Fruit fly (Drosophila melanogaster) whole organism, embryonic: ENCODE data around the gene neur.

Source experiments
- Abd-B ChIP-seq: fragments of 200-800 bp; sonication (Bioruptor generic); optimal IDR thresholded peaks from 2 replicates; lab custom pipeline; 2018; ENCODE audit warnings: missing biosample characterization, mild to moderate bottlenecking, missing genetic modification characterization, moderate library complexity
- B-H2 ChIP-seq: fragments of 200-800 bp; sonication (Bioruptor generic); optimal IDR thresholded peaks from 2 replicates; lab custom pipeline; 2018; ENCODE audit warnings: missing biosample characterization, mild to moderate bottlenecking, missing genetic modification characterization
- Blimp-1 ChIP-seq: fragments of 200-800 bp; sonication (Bioruptor generic); optimal IDR thresholded peaks from 3 replicates; lab custom pipeline; 2018; ENCODE audit warnings: missing biosample characterization, missing genetic modification characterization, mild to moderate bottlenecking, moderate library complexity, missing genetic modification reagents
- CG10147 ChIP-seq: fragments of 200-800 bp; sonication (Bioruptor generic); optimal IDR thresholded peaks from 2 replicates; lab custom pipeline; 2019; ENCODE audit warnings: missing biosample characterization, mild to moderate bottlenecking, missing genetic modification characterization, moderate library complexity
- CG10431 ChIP-seq: fragments of 200-800 bp; sonication (Bioruptor generic); optimal IDR thresholded peaks from 3 replicates; lab custom pipeline; 2018; ENCODE audit warnings: missing biosample characterization, mild to moderate bottlenecking, missing genetic modification characterization
- CG11085 ChIP-seq: fragments of 200-800 bp; sonication (Bioruptor generic); IDR thresholded peaks from 2 replicates; pipeline ENCODE4 v1.3.6; 2022; ENCODE audit warnings: missing biosample characterization, missing genetic modification characterization
- CG11504 ChIP-seq: fragments of 200-800 bp; sonication (Bioruptor generic); optimal IDR thresholded peaks from 3 replicates; lab custom pipeline; 2019; ENCODE audit warnings: missing biosample characterization, mild to moderate bottlenecking, missing genetic modification characterization, moderate library complexity
- CG11695 ChIP-seq: fragments of 200-800 bp; sonication (Bioruptor generic); IDR thresholded peaks from 3 replicates; pipeline ENCODE4 v1.3.6; 2022; ENCODE audit warnings: missing biosample characterization, missing genetic modification characterization
- CG12659 ChIP-seq: fragments of 200-800 bp; sonication (Bioruptor generic); optimal IDR thresholded peaks from 3 replicates; lab custom pipeline; 2017; ENCODE audit warnings: mild to moderate bottlenecking, missing biosample characterization, missing genetic modification reagents, missing genetic modification characterization
- CG13775 ChIP-seq: fragments of 200-800 bp; sonication (Bioruptor generic); optimal IDR thresholded peaks from 3 replicates; lab custom pipeline; 2017; ENCODE audit warnings: missing biosample characterization, mild to moderate bottlenecking, missing genetic modification characterization
- CG15073 ChIP-seq: fragments of 200-800 bp; sonication (Bioruptor generic); optimal IDR thresholded peaks from 2 replicates; lab custom pipeline; 2016; ENCODE audit warnings: missing biosample characterization, missing genetic modification characterization
- CG1603 ChIP-seq: fragments of 200-800 bp; sonication (Bioruptor generic); optimal IDR thresholded peaks from 2 replicates; lab custom pipeline; 2019; ENCODE audit warnings: missing biosample characterization, mild to moderate bottlenecking, missing genetic modification characterization, moderate library complexity
- CG17359 ChIP-seq: fragments of 200-800 bp; sonication (Bioruptor generic); optimal IDR thresholded peaks from 3 replicates; lab custom pipeline; 2018; ENCODE audit warnings: missing biosample characterization, mild to moderate bottlenecking, missing genetic modification characterization, moderate library complexity
- CG17829 ChIP-seq: fragments of 200-800 bp; optimal IDR thresholded peaks from 2 replicates; lab custom pipeline; 2019; ENCODE audit warnings: missing biosample characterization, mild to moderate bottlenecking, missing genetic modification characterization, moderate library complexity
- CG2712 ChIP-seq: fragments of 200-800 bp; optimal IDR thresholded peaks from 3 replicates; lab custom pipeline; 2019; ENCODE audit warnings: missing biosample characterization, mild to moderate bottlenecking, missing genetic modification characterization, moderate library complexity
- CG30020 ChIP-seq: fragments of 200-800 bp; optimal IDR thresholded peaks from 2 replicates; lab custom pipeline; 2019; ENCODE audit warnings: missing biosample characterization, mild to moderate bottlenecking, missing genetic modification characterization, moderate library complexity
- CG33213 ChIP-seq: fragments of 200-800 bp; sonication (Bioruptor generic); optimal IDR thresholded peaks from 3 replicates; lab custom pipeline; 2016; ENCODE audit warnings: missing biosample characterization, missing genetic modification characterization
- CG4424 ChIP-seq: fragments of 200-800 bp; sonication (Bioruptor generic); optimal IDR thresholded peaks from 3 replicates; lab custom pipeline; 2016; ENCODE audit warnings: missing biosample characterization, missing genetic modification characterization
- CG6689 ChIP-seq: fragments of 200-800 bp; sonication (Bioruptor generic); IDR thresholded peaks from 2 replicates; pipeline ENCODE4 v1.3.6; 2022; ENCODE audit warnings: missing biosample characterization, missing genetic modification characterization
- CG7839 ChIP-seq: fragments of 200-800 bp; sonication (Bioruptor generic); optimal IDR thresholded peaks from 3 replicates; lab custom pipeline; 2018; ENCODE audit warnings: missing biosample characterization, mild to moderate bottlenecking, missing genetic modification characterization, moderate library complexity
- CG8944 ChIP-seq: fragments of 200-800 bp; sonication (Bioruptor generic); optimal IDR thresholded peaks from 3 replicates; lab custom pipeline; 2016; ENCODE audit warnings: missing biosample characterization, missing genetic modification characterization
- CHES-1-like ChIP-seq: fragments of 200-800 bp; sonication (Bioruptor generic); optimal IDR thresholded peaks from 2 replicates; lab custom pipeline; 2016; ENCODE audit warnings: missing biosample characterization, missing genetic modification characterization
- CTCF ChIP-seq: fragments of 200-800 bp; sonication (Bioruptor generic); optimal IDR thresholded peaks from 2 replicates; lab custom pipeline; 2017; ENCODE audit warnings: missing biosample characterization, mild to moderate bottlenecking, missing genetic modification characterization, moderate library complexity
- E2f2 ChIP-seq: fragments of 200-800 bp; sonication (Bioruptor generic); IDR thresholded peaks from 2 replicates; pipeline ENCODE4 v1.3.6; 2022; ENCODE audit warnings: missing biosample characterization, missing genetic modification characterization
- HHEX ChIP-seq: fragments of 200-800 bp; sonication (Bioruptor generic); optimal IDR thresholded peaks from 3 replicates; lab custom pipeline; 2017; ENCODE audit warnings: missing biosample characterization, mild to moderate bottlenecking, missing genetic modification characterization, missing genetic modification reagents
- Hr3 ChIP-seq: fragments of 200-800 bp; sonication (Bioruptor generic); optimal IDR thresholded peaks from 3 replicates; lab custom pipeline; 2016; ENCODE audit warnings: missing biosample characterization, missing genetic modification characterization
- Hsf ChIP-seq: fragments of 200-800 bp; sonication (Bioruptor generic); optimal IDR thresholded peaks from 3 replicates; lab custom pipeline; 2016; ENCODE audit warnings: missing biosample characterization, missing genetic modification characterization
- NC2β ChIP-seq: fragments of 200-800 bp; sonication (Bioruptor generic); optimal IDR thresholded peaks from 2 replicates; lab custom pipeline; 2016; ENCODE audit warnings: missing biosample characterization, missing genetic modification characterization
- Nf-YB ChIP-seq: fragments of 200-800 bp; sonication (Bioruptor generic); optimal IDR thresholded peaks from 3 replicates; lab custom pipeline; 2019; ENCODE audit warnings: missing biosample characterization, mild to moderate bottlenecking, missing genetic modification characterization, moderate library complexity
- Oaz ChIP-seq: fragments of 200-800 bp; sonication (Bioruptor generic); IDR thresholded peaks from 2 replicates; pipeline ENCODE4 v1.3.6; 2022; ENCODE audit warnings: missing biosample characterization, missing genetic modification characterization
- Oli ChIP-seq: fragments of 200-800 bp; sonication (Bioruptor generic); optimal IDR thresholded peaks from 2 replicates; lab custom pipeline; 2018; ENCODE audit warnings: missing biosample characterization, mild to moderate bottlenecking, missing genetic modification characterization, moderate library complexity
- Trl ChIP-seq, 3 experiments: fragments of >200 bp in 2 of 3; fragments of 200-800 bp in 1 of 3; sonication (Bioruptor generic) in 1 of 3; optimal IDR thresholded peaks; 2 replicates in 1 of 3; 3 replicates in 2 of 3; lab custom pipeline; 2016 to 2017; ENCODE audit warnings: missing biosample characterization in 1 of 3, missing genetic modification characterization in 1 of 3
- Vsx1 ChIP-seq: fragments of 200-800 bp; sonication (Bioruptor generic); optimal IDR thresholded peaks from 2 replicates; lab custom pipeline; 2017; ENCODE audit warnings: missing biosample characterization, mild to moderate bottlenecking, missing genetic modification characterization, missing genetic modification reagents
- Xbp1 ChIP-seq: fragments of 200-800 bp; sonication (Bioruptor generic); optimal IDR thresholded peaks from 3 replicates; lab custom pipeline; 2016; ENCODE audit warnings: missing biosample characterization, mild to moderate bottlenecking, missing genetic modification characterization
- ap ChIP-seq: fragments of 200-800 bp; sonication (Bioruptor generic); IDR thresholded peaks from 2 replicates; pipeline ENCODE4 v1.3.6; 2022; ENCODE audit warnings: missing biosample characterization, missing genetic modification characterization
- ato ChIP-seq: fragments of 200-800 bp; sonication (Bioruptor generic); IDR thresholded peaks from 2 replicates; pipeline ENCODE4 v1.3.6; 2022; ENCODE audit warnings: missing biosample characterization, missing genetic modification characterization; ENCODE audit not compliant: partially characterized antibody
- dati ChIP-seq: fragments of 200-800 bp; sonication (Bioruptor generic); IDR thresholded peaks from 2 replicates; pipeline ENCODE4 v1.3.6; 2022; ENCODE audit warnings: missing biosample characterization, missing genetic modification characterization
- dmrt11E ChIP-seq: fragments of 200-800 bp; sonication (Bioruptor generic); optimal IDR thresholded peaks from 3 replicates; lab custom pipeline; 2018; ENCODE audit warnings: missing biosample characterization, mild to moderate bottlenecking, missing genetic modification characterization, moderate library complexity
- eyg ChIP-seq: fragments of 200-800 bp; sonication (Bioruptor generic); optimal IDR thresholded peaks from 3 replicates; lab custom pipeline; 2016; ENCODE audit warnings: missing biosample characterization, missing genetic modification characterization
- ftz-f1 ChIP-seq: fragments of 200-800 bp; sonication (Bioruptor generic); optimal IDR thresholded peaks from 2 replicates; lab custom pipeline; 2016; ENCODE audit warnings: missing biosample characterization, missing genetic modification characterization
- nerfin-1 ChIP-seq: fragments of 200-800 bp; sonication (Bioruptor generic); optimal IDR thresholded peaks from 3 replicates; lab custom pipeline; 2019; ENCODE audit warnings: missing biosample characterization, mild to moderate bottlenecking, missing genetic modification characterization, moderate library complexity
- org-1 ChIP-seq: fragments of 200-800 bp; sonication (Bioruptor generic); optimal IDR thresholded peaks from 2 replicates; lab custom pipeline; 2017; ENCODE audit warnings: missing biosample characterization, missing genetic modification characterization
- otp ChIP-seq: fragments of 200-800 bp; sonication (Bioruptor generic); IDR thresholded peaks from 3 replicates; pipeline ENCODE4, ENCODE4 v1.3.6; 2022; ENCODE audit warnings: missing biosample characterization, missing genetic modification characterization
- pb ChIP-seq: fragments of 200-800 bp; sonication (Bioruptor generic); optimal IDR thresholded peaks from 3 replicates; lab custom pipeline; 2016; ENCODE audit warnings: missing biosample characterization, missing genetic modification characterization
- sc ChIP-seq, 3 experiments: fragments of >200 bp in 2 of 3; fragments of 200-800 bp in 1 of 3; sonication (Bioruptor generic) in 1 of 3; optimal IDR thresholded peaks; 2 replicates in 2 of 3; 3 replicates in 1 of 3; lab custom pipeline; 2017; ENCODE audit warnings: mild to moderate bottlenecking in 1 of 3, missing biosample characterization in 1 of 3, missing genetic modification characterization in 1 of 3, missing genetic modification reagents in 1 of 3
- schlank ChIP-seq: fragments of 200-800 bp; sonication (Bioruptor generic); optimal IDR thresholded peaks from 2 replicates; lab custom pipeline; 2018; ENCODE audit warnings: missing biosample characterization, mild to moderate bottlenecking, missing genetic modification characterization
- shn ChIP-seq: fragments of 200-800 bp; sonication (Bioruptor generic); optimal IDR thresholded peaks from 3 replicates; lab custom pipeline; 2016; ENCODE audit warnings: missing biosample characterization, missing genetic modification characterization
- tap ChIP-seq: fragments of 200-800 bp; optimal IDR thresholded peaks from 3 replicates; lab custom pipeline; 2019; ENCODE audit warnings: missing biosample characterization, mild to moderate bottlenecking, missing genetic modification characterization, moderate library complexity

neur gene

dm6 chr3R:9047561-9048465, 8.5 kb upstream of the neur start, which contains the start of gene Rel:
Gene Rel (minus strand): TSS chr3R:9047977.
- TF ChIP-seq CG10147 (GFP tag; lab: Kevin White, UChicago), result peak; percentile 74
- TF ChIP-seq Oli (tag; lab: Kevin White, UChicago), result peak; percentile 69
- peak; percentile 82 for TF ChIP-seq dmrt11E (tag; lab: Kevin White, UChicago)
- TF ChIP-seq Hsf (GFP tag; lab: Kevin White, UChicago), result no peak
- TF ChIP-seq otp (GFP tag; lab: Robert Waterston, UW), result no peak
- no peak for TF ChIP-seq Oaz (GFP tag; lab: Robert Waterston, UW)
- no peak for TF ChIP-seq CG6689 (GFP tag; lab: Robert Waterston, UW)
- peak; percentile 28 for TF ChIP-seq Vsx1
- peak; percentile 51 for TF ChIP-seq CTCF
- no peak for TF ChIP-seq dati (GFP tag; lab: Robert Waterston, UW)
- peak; percentile 41 for TF ChIP-seq CG10431 (GFP tag; lab: Kevin White, UChicago)
- TF ChIP-seq CG12659 (GFP tag; lab: Kevin White, UChicago), result peak; percentile 81
- TF ChIP-seq ftz-f1 (GFP tag; lab: Kevin White, UChicago), result peak; percentile 56
- TF ChIP-seq ato (GFP tag; lab: Robert Waterston, UW), result no peak
- TF ChIP-seq CG8944 (GFP tag; lab: Kevin White, UChicago), result no peak
- peak; percentile 46 for TF ChIP-seq Xbp1 (GFP tag; lab: Kevin White, UChicago)
- peak in 1 of 2 experiments; percentile 4 for TF ChIP-seq Trl (optimal IDR thresholded peaks at IDR 0.05; lab: Kevin White, UChicago)
- no peak for TF ChIP-seq Trl (GFP tag; optimal IDR thresholded peaks at IDR 0.05; lab: Kevin White, UChicago)
- peak; percentile 75 for TF ChIP-seq Hr3
- peak; percentile 22 for TF ChIP-seq org-1 (GFP tag; lab: Kevin White, UChicago)
- TF ChIP-seq tap (tag; lab: Kevin White, UChicago), result peak; percentile 77
- peak; percentile 82 for TF ChIP-seq CG7839 (tag; lab: Kevin White, UChicago)
- TF ChIP-seq CG1603, result peak; percentile 40
- no peak for TF ChIP-seq CG11695
- peak; percentile 59 for TF ChIP-seq Nf-YB
- TF ChIP-seq pb, result peak; percentile 34
- peak; percentile 86 for TF ChIP-seq CG17829
- TF ChIP-seq CG13775 (GFP tag; lab: Kevin White, UChicago), result peak; percentile 76
- TF ChIP-seq HHEX (GFP tag; lab: Kevin White, UChicago), result peak; percentile 11
- TF ChIP-seq CG17359 (tag; lab: Kevin White, UChicago), result peak; percentile 66
- TF ChIP-seq NC2β (GFP tag; lab: Kevin White, UChicago), result peak; percentile 22
- TF ChIP-seq sc (optimal IDR thresholded peaks at IDR 0.05; lab: Kevin White, UChicago), result no peak
- peak; percentile 50 for TF ChIP-seq sc (GFP tag; optimal IDR thresholded peaks at IDR 0.05; lab: Kevin White, UChicago)
- peak; percentile 83 for TF ChIP-seq Blimp-1 (GFP tag; lab: Kevin White, UChicago)
- TF ChIP-seq CHES-1-like (GFP tag; lab: Kevin White, UChicago), result peak; percentile 41
- TF ChIP-seq schlank (tag; lab: Kevin White, UChicago), result peak; percentile 45
- TF ChIP-seq B-H2 (GFP tag; lab: Kevin White, UChicago), result peak; percentile 75
- peak; percentile 50 for TF ChIP-seq CG4424
- TF ChIP-seq eyg (GFP tag; lab: Kevin White, UChicago), result peak; percentile 13
- TF ChIP-seq CG33213, result peak; percentile 15
- no peak for TF ChIP-seq CG15073 (GFP tag; lab: Kevin White, UChicago)
- TF ChIP-seq CG11504 (tag; lab: Kevin White, UChicago), result peak; percentile 82
- TF ChIP-seq shn (GFP tag; lab: Kevin White, UChicago), result peak; percentile 40
- peak; percentile 91 for TF ChIP-seq CG2712 (tag; lab: Kevin White, UChicago)
- TF ChIP-seq ap, result no peak
- TF ChIP-seq nerfin-1, result peak; percentile 55
- no peak for TF ChIP-seq E2f2 (GFP tag; lab: Robert Waterston, UW)
- peak; percentile 58 for TF ChIP-seq Abd-B (GFP tag; lab: Kevin White, UChicago)
- TF ChIP-seq CG11085, result no peak
- TF ChIP-seq CG30020 (tag; lab: Kevin White, UChicago), result peak; percentile 69
